Fruit fly (Drosophila melanogaster): ENCODE results near the gene CG14708.

Gene CG14708

dm6 chr3R:11557492-11557965 lies 3.6 kb downstream of the CG14708 start, which contains the start of gene CG10898:
TSS of gene CG10898 (plus strand) at chr3R:11557776.
- TF ChIP-seq foxo (GFP tag; optimal IDR thresholded peaks at IDR 0.05) (peak in 1 of 2 experiments; percentile 82), tai (GFP tag; optimal IDR thresholded peaks at IDR 0.05) (peak; percentile 82), Abd-B (GFP tag; optimal IDR thresholded peaks at IDR 0.05) (no peak), h (GFP tag; optimal IDR thresholded peaks at IDR 0.05) (peak; percentile 79), woc (GFP tag; optimal IDR thresholded peaks at IDR 0.05) (peak; percentile 69), sv (GFP tag; optimal IDR thresholded peaks at IDR 0.05) (peak; percentile 71), GATAd (GFP tag; optimal IDR thresholded peaks at IDR 0.05) (peak; percentile 24), Hr78 (GFP tag; optimal IDR thresholded peaks at IDR 0.05) (no peak), dmrt93B (GFP tag; optimal IDR thresholded peaks at IDR 0.05) (peak; percentile 35), jim (GFP tag; optimal IDR thresholded peaks at IDR 0.05) (no peak), fru (GFP tag; optimal IDR thresholded peaks at IDR 0.05) (peak; percentile 99), dl (GFP tag; optimal IDR thresholded peaks at IDR 0.05; ENCODE audit: insufficient read depth in 1 of 2, partially characterized antibody in 2 of 2) (peak in 1 of 2 experiments; percentile 52), rgr (GFP tag; optimal IDR thresholded peaks at IDR 0.05) (peak; percentile 79), OdsH (GFP tag; optimal IDR thresholded peaks at IDR 0.05) (peak; percentile 65), usp (GFP tag; optimal IDR thresholded peaks at IDR 0.05) (no peak), Rel (GFP tag; optimal IDR thresholded peaks at IDR 0.05) (no peak), Rel (tag; optimal IDR thresholded peaks at IDR 0.05) (no peak), sage (GFP tag; optimal IDR thresholded peaks at IDR 0.05) (no peak), HLH106 (tag; optimal IDR thresholded peaks at IDR 0.05) (peak; percentile 78), Dif (GFP tag; optimal IDR thresholded peaks at IDR 0.05; ENCODE audit: partially characterized antibody) (no peak), Hr83 (GFP tag; optimal IDR thresholded peaks at IDR 0.05; ENCODE audit: poor library complexity, severe bottlenecking) (peak; percentile 58), CG32264 (GFP tag; optimal IDR thresholded peaks at IDR 0.05) (no peak), br (GFP tag; optimal IDR thresholded peaks at IDR 0.05) (peak; percentile 62), Sp1 (GFP tag; optimal IDR thresholded peaks at IDR 0.05) (peak; percentile 56), Vsx2 (GFP tag; optimal IDR thresholded peaks at IDR 0.05; ENCODE audit: partially characterized antibody) (peak; percentile 83), Hnf4 (GFP tag; optimal IDR thresholded peaks at IDR 0.05) (peak; percentile 83), Jra (GFP tag; optimal IDR thresholded peaks at IDR 0.05) (peak; percentile 68), Dfd (GFP tag; optimal IDR thresholded peaks at IDR 0.05) (no peak), brk (GFP tag; optimal IDR thresholded peaks at IDR 0.05) (peak; percentile 60), dsf (GFP tag; optimal IDR thresholded peaks at IDR 0.05; ENCODE audit: borderline replicate concordance) (peak; percentile 59), pan (optimal IDR thresholded peaks at IDR 0.05) (no peak), CG9705 (GFP tag; optimal IDR thresholded peaks at IDR 0.05) (peak; percentile 36), psq (GFP tag; optimal IDR thresholded peaks at IDR 0.05) (peak; percentile 59), CrebA (GFP tag; optimal IDR thresholded peaks at IDR 0.05; ENCODE audit: borderline replicate concordance) (no peak), ey (GFP tag; optimal IDR thresholded peaks at IDR 0.05) (peak; percentile 77)

- TF ChIP-seq lola (GFP tag; optimal IDR thresholded peaks at IDR 0.05) (no peak), Sp1 (GFP tag; optimal IDR thresholded peaks at IDR 0.05) (no peak), fru (GFP tag; optimal IDR thresholded peaks at IDR 0.05) (no peak), brk (GFP tag; optimal IDR thresholded peaks at IDR 0.05) (no peak), Vsx2 (GFP tag; optimal IDR thresholded peaks at IDR 0.05; ENCODE audit: partially characterized antibody) (no peak), Hr83 (GFP tag; optimal IDR thresholded peaks at IDR 0.05; ENCODE audit: poor library complexity, severe bottlenecking) (no peak), psq (GFP tag; optimal IDR thresholded peaks at IDR 0.05) (no peak), Mio (GFP tag; optimal IDR thresholded peaks at IDR 0.05) (no peak), ey (GFP tag; optimal IDR thresholded peaks at IDR 0.05) (no peak), Abd-B (GFP tag; optimal IDR thresholded peaks at IDR 0.05) (no peak), rgr (GFP tag; optimal IDR thresholded peaks at IDR 0.05) (no peak), usp (GFP tag; optimal IDR thresholded peaks at IDR 0.05) (no peak), tai (GFP tag; optimal IDR thresholded peaks at IDR 0.05) (no peak), Myc (optimal IDR thresholded peaks at IDR 0.05) (no peak), CrebA (GFP tag; optimal IDR thresholded peaks at IDR 0.05; ENCODE audit: borderline replicate concordance) (no peak)
Observed at dm6 chr3R:11561648-11562047, 7.7 kb downstream of the CG14708 start.

Data from whole organism, wandering third instar larva.